Worm (Caenorhabditis elegans) whole organism, L4 larva: Measurements from ENCODE around the gene imb-2.

ENCODE experiments used
- D1046.2 ChIP-seq: fragments of 200-800 bp; sonication (Bioruptor generic); IDR thresholded peaks from 2 replicates; pipeline ENCODE4 v1.3.6; 2022; ENCODE audit warnings: missing genetic modification characterization, missing compliant biosample characterization
- F37D6.2 ChIP-seq: sonication (generic microtip); optimal IDR thresholded peaks from 2 replicates; lab custom pipeline; 2016; ENCODE audit warnings: mild to moderate bottlenecking, missing genetic modification characterization, missing compliant biosample characterization
- F49E8.2 ChIP-seq: sonication (generic microtip); optimal IDR thresholded peaks from 2 replicates; lab custom pipeline; 2016; ENCODE audit warnings: missing compliant biosample characterization, mild to moderate bottlenecking, missing genetic modification characterization, borderline replicate concordance
- R02D3.7 ChIP-seq: fragments of 150-350 bp; sonication (generic microtip); optimal IDR thresholded peaks from 3 replicates; lab custom pipeline; 2014; ENCODE audit warnings: missing biosample characterization, missing genetic modification characterization
- T20F7.1 ChIP-seq: fragments of 200-800 bp; sonication (Bioruptor generic); optimal IDR thresholded peaks from 2 replicates; lab custom pipeline; 2018; ENCODE audit warnings: mild to moderate bottlenecking, missing genetic modification characterization, missing compliant biosample characterization
- Y5F2A.4 ChIP-seq: fragments of 200-800 bp; sonication (Bioruptor generic); optimal IDR thresholded peaks from 2 replicates; lab custom pipeline; 2018; ENCODE audit warnings: mild to moderate bottlenecking, missing genetic modification characterization, missing compliant biosample characterization
- ZK546.5 ChIP-seq, 2 experiments: sonication (generic microtip); optimal IDR thresholded peaks; 2 replicates each; lab custom pipeline; 2017; ENCODE audit warnings: missing biosample characterization in 2 of 2, missing genetic modification characterization in 2 of 2
- arid-1 ChIP-seq: fragments of 200-800 bp; sonication (Bioruptor generic); conservative IDR thresholded peaks from 2 replicates; pipeline ENCODE4 v1.3.6; 2022; ENCODE audit warnings: missing genetic modification reagents, missing genetic modification characterization, missing compliant biosample characterization
- attf-4 ChIP-seq: sonication (generic microtip); optimal IDR thresholded peaks from 3 replicates; lab custom pipeline; 2017; ENCODE audit warnings: missing biosample characterization, missing genetic modification characterization
- ceh-20 ChIP-seq: fragments of 200-800 bp; sonication (Bioruptor generic); IDR thresholded peaks from 2 replicates; pipeline ENCODE4 v1.3.6; 2022; ENCODE audit warnings: missing genetic modification reagents, missing genetic modification characterization, missing compliant biosample characterization
- ceh-32 ChIP-seq: sonication (generic microtip); optimal IDR thresholded peaks from 2 replicates; lab custom pipeline; 2016; ENCODE audit warnings: mild to moderate bottlenecking, missing genetic modification characterization, missing compliant biosample characterization; ENCODE audit not compliant: poor library complexity
- ceh-44 ChIP-seq: fragments of 200-800 bp; sonication (Bioruptor generic); IDR thresholded peaks from 2 replicates; pipeline ENCODE4 v1.3.6; 2022; ENCODE audit warnings: missing genetic modification reagents, missing genetic modification characterization, missing compliant biosample characterization
- cey-2 ChIP-seq: sonication (generic microtip); optimal IDR thresholded peaks from 3 replicates; lab custom pipeline; 2017; ENCODE audit warnings: missing genetic modification characterization, mild to moderate bottlenecking, missing compliant biosample characterization, antibody characterized with exemption, borderline replicate concordance; ENCODE audit not compliant: insufficient read depth
- ctbp-1 ChIP-seq: fragments of 200-800 bp; sonication (Bioruptor generic); IDR thresholded peaks from 2 replicates; pipeline ENCODE4 v1.3.6; 2022; ENCODE audit warnings: missing genetic modification reagents, missing genetic modification characterization, missing compliant biosample characterization
- daf-16 ChIP-seq, 3 experiments: sonication (generic microtip); optimal IDR thresholded peaks; 2 replicates each; lab custom pipeline; 2016 to 2017; ENCODE audit warnings: missing genetic modification characterization in 3 of 3, missing genetic modification reagents in 3 of 3, mild to moderate bottlenecking in 2 of 3, missing compliant biosample characterization in 2 of 3, missing biosample characterization in 1 of 3, moderate library complexity in 1 of 3
- daf-8 ChIP-seq: fragments of 200-800 bp; sonication (Bioruptor generic); IDR thresholded peaks from 2 replicates; pipeline ENCODE4 v1.3.6; 2022; ENCODE audit warnings: missing genetic modification characterization, missing compliant biosample characterization
- dmd-6 ChIP-seq: fragments of 200-800 bp; sonication (Bioruptor generic); IDR thresholded peaks from 2 replicates; pipeline ENCODE4 v1.3.6; 2022; ENCODE audit warnings: missing genetic modification reagents, missing genetic modification characterization, missing compliant biosample characterization
- dmd-8 ChIP-seq: fragments of 200-800 bp; sonication (Bioruptor generic); IDR thresholded peaks from 2 replicates; pipeline ENCODE4 v1.3.6; 2022; ENCODE audit warnings: missing genetic modification characterization, missing compliant biosample characterization
- dpl-1 ChIP-seq: fragments of 150-350 bp; optimal IDR thresholded peaks from 2 replicates; lab custom pipeline; 2014; ENCODE audit warnings: missing biosample characterization, missing genetic modification reagents, missing genetic modification characterization
- duxl-1 ChIP-seq: sonication (generic microtip); optimal IDR thresholded peaks from 2 replicates; lab custom pipeline; 2016; ENCODE audit warnings: mild to moderate bottlenecking, missing genetic modification characterization, moderate library complexity, missing compliant biosample characterization; ENCODE audit not compliant: poor library complexity
- fkh-10 ChIP-seq: fragments of 150-350 bp; optimal IDR thresholded peaks from 2 replicates; lab custom pipeline; 2014; ENCODE audit warnings: missing biosample characterization, missing genetic modification reagents, missing genetic modification characterization
- hif-1 ChIP-seq, 2 experiments: sonication (generic microtip); optimal IDR thresholded peaks; 2 replicates each; lab custom pipeline; 2016 to 2017; ENCODE audit warnings: missing compliant biosample characterization in 2 of 2, missing genetic modification characterization in 2 of 2, missing genetic modification reagents in 2 of 2, missing genotype in 2 of 2, mild to moderate bottlenecking in 1 of 2
- hlh-11 ChIP-seq: fragments of 200-800 bp; sonication (Bioruptor generic); optimal IDR thresholded peaks from 2 replicates; lab custom pipeline; 2018; ENCODE audit warnings: mild to moderate bottlenecking, missing genetic modification characterization, missing compliant biosample characterization
- hlh-30 ChIP-seq: sonication (generic microtip); optimal IDR thresholded peaks from 2 replicates; lab custom pipeline; 2017; ENCODE audit warnings: antibody characterized with exemption, mild to moderate bottlenecking, missing genetic modification characterization, missing compliant biosample characterization; ENCODE audit not compliant: insufficient read depth
- hmg-1.1 ChIP-seq: fragments of 200-800 bp; sonication (Bioruptor generic); IDR thresholded peaks from 2 replicates; pipeline ENCODE4 v1.3.6; 2022; ENCODE audit warnings: missing genetic modification reagents, missing genetic modification characterization, missing compliant biosample characterization
- jun-1 ChIP-seq: fragments of 150-350 bp; optimal IDR thresholded peaks from 2 replicates; lab custom pipeline; 2014; ENCODE audit warnings: missing biosample characterization, missing genetic modification reagents, missing genetic modification characterization
- lim-7 ChIP-seq: fragments of 200-800 bp; sonication (Bioruptor generic); IDR thresholded peaks from 2 replicates; pipeline ENCODE4 v1.3.6; 2022; ENCODE audit warnings: missing genetic modification characterization, missing compliant biosample characterization
- lin-1 ChIP-seq: fragments of 200-800 bp; sonication (Bioruptor generic); IDR thresholded peaks from 2 replicates; pipeline ENCODE4 v1.3.6; 2022; ENCODE audit warnings: missing genetic modification reagents, missing genetic modification characterization, missing compliant biosample characterization
- lin-13 ChIP-seq: fragments of 150-350 bp; optimal IDR thresholded peaks from 2 replicates; lab custom pipeline; 2014; ENCODE audit warnings: missing biosample characterization, missing genetic modification reagents, missing genetic modification characterization
- lin-15B ChIP-seq: fragments of 150-350 bp; sonication (generic microtip); optimal IDR thresholded peaks from 3 replicates; lab custom pipeline; 2014; ENCODE audit warnings: missing biosample characterization, missing genetic modification characterization
- lin-29 ChIP-seq: fragments of 200-800 bp; sonication (Bioruptor generic); IDR thresholded peaks from 2 replicates; pipeline ENCODE4 v1.3.6; 2022; ENCODE audit warnings: missing genetic modification reagents, missing genetic modification characterization, missing compliant biosample characterization
- lin-39 ChIP-seq: fragments of 150-350 bp; optimal IDR thresholded peaks from 2 replicates; lab custom pipeline; 2014; ENCODE audit warnings: missing biosample characterization, missing genetic modification reagents, missing genetic modification characterization
- madf-5 ChIP-seq, 2 experiments: fragments of 200-800 bp; sonication (Bioruptor generic); IDR thresholded peaks; 2 replicates each; pipeline ENCODE4 v1.3.6; 2022; ENCODE audit warnings: missing compliant biosample characterization in 2 of 2, missing genetic modification characterization in 2 of 2
- madf-9 ChIP-seq: fragments of 200-800 bp; sonication (Bioruptor generic); conservative IDR thresholded peaks from 2 replicates; pipeline ENCODE4 v1.3.6; 2022; ENCODE audit warnings: missing genetic modification reagents, missing genetic modification characterization, missing compliant biosample characterization
- mxl-3 ChIP-seq: fragments of 200-800 bp; sonication (Bioruptor generic); optimal IDR thresholded peaks from 2 replicates; lab custom pipeline; 2018; ENCODE audit warnings: mild to moderate bottlenecking, missing genetic modification characterization, missing compliant biosample characterization
- nhr-11 ChIP-seq: fragments of 150-350 bp; optimal IDR thresholded peaks from 2 replicates; lab custom pipeline; 2014; ENCODE audit warnings: missing biosample characterization, missing genetic modification characterization
- nhr-25 ChIP-seq: sonication (generic microtip); optimal IDR thresholded peaks from 2 replicates; lab custom pipeline; 2017; ENCODE audit warnings: missing genetic modification characterization, mild to moderate bottlenecking, missing compliant biosample characterization, antibody characterized with exemption, moderate library complexity, borderline replicate concordance; ENCODE audit not compliant: insufficient read depth
- nhr-6 ChIP-seq: fragments of 150-350 bp; optimal IDR thresholded peaks from 2 replicates; lab custom pipeline; 2014; ENCODE audit warnings: missing biosample characterization, missing genetic modification characterization
- nhr-77 ChIP-seq: fragments of 150-350 bp; optimal IDR thresholded peaks from 2 replicates; lab custom pipeline; 2014; ENCODE audit warnings: missing biosample characterization, missing genetic modification characterization
- pha-4 ChIP-seq, 2 experiments: fragments of 150-350 bp in 1 of 2; fragments of 200-800 bp in 1 of 2; sonication (Bioruptor generic) in 1 of 2; IDR thresholded peaks in 1 of 2; optimal IDR thresholded peaks in 1 of 2; 2 replicates each; pipeline versions ENCODE4 v1.3.6 to Lab custom; 2014 to 2022; ENCODE audit warnings: missing genetic modification characterization in 2 of 2, missing genetic modification reagents in 2 of 2, missing biosample characterization in 1 of 2, missing compliant biosample characterization in 1 of 2
- rbr-2 ChIP-seq: sonication (generic microtip); optimal IDR thresholded peaks from 2 replicates; lab custom pipeline; 2016; ENCODE audit warnings: missing genotype, missing genetic modification characterization, missing compliant biosample characterization
- saeg-2 ChIP-seq: fragments of 200-800 bp; sonication (Bioruptor generic); IDR thresholded peaks from 2 replicates; pipeline ENCODE4 v1.3.6; 2022; ENCODE audit warnings: missing genetic modification reagents, missing genetic modification characterization, missing compliant biosample characterization
- sdz-12 ChIP-seq: fragments of 200-800 bp; sonication (Bioruptor generic); optimal IDR thresholded peaks from 2 replicates; lab custom pipeline; 2018; ENCODE audit warnings: mild to moderate bottlenecking, missing genetic modification characterization, missing compliant biosample characterization
- skn-1 ChIP-seq: fragments of 150-350 bp; optimal IDR thresholded peaks from 2 replicates; lab custom pipeline; 2014; ENCODE audit warnings: missing biosample characterization, missing genetic modification characterization
- snpc-4 ChIP-seq: fragments of 150-350 bp; optimal IDR thresholded peaks from 2 replicates; lab custom pipeline; 2014; ENCODE audit warnings: missing biosample characterization, missing genetic modification characterization
- unc-130 ChIP-seq: sonication (generic microtip); optimal IDR thresholded peaks from 2 replicates; lab custom pipeline; 2016; ENCODE audit warnings: missing genetic modification reagents, missing genetic modification characterization, missing compliant biosample characterization
- vab-7 ChIP-seq: fragments of 200-800 bp; sonication (Bioruptor generic); IDR thresholded peaks from 2 replicates; pipeline ENCODE4 v1.3.6; 2022; ENCODE audit warnings: missing genetic modification reagents, missing genetic modification characterization, missing compliant biosample characterization
- ztf-11 ChIP-seq: fragments of 150-350 bp; optimal IDR thresholded peaks from 2 replicates; lab custom pipeline; 2014; ENCODE audit warnings: missing biosample characterization, missing genetic modification characterization

The imb-2 gene

DNA sequence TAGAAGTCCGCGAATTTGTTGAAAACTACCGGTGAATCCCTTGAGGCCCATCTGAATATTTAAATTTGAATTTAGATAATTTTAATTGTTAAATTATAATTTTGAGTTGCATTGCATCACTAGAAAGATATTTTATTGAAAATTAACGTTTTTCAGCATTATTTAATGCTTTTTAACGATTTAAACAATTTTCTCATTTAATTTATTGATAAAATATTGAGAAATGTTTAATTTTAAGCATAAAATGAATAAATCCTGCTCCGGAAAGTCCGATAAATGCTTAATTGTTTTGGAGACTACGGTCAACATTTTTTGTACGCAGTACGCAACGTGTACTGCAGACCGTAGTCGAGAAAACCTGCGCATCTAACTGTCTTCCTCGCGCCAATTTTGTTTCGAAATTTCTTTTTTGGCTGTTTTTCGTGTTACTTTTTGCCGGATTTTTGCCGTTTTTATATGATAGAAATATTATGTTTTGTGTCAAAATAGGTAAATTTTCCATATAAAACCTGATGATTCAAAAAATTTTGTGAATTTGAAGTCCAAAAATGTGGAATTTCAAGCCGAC is 16.1 kb upstream of the imb-2 start, which contains the start of the genes Y54G11A.17, lin-7 and elof-1:
Gene Y54G11A.17, minus strand, starts transcription at position 51 of the 568 bp plus-strand sequence.
Gene lin-7, minus strand, starts transcription at position 51 of the 568 bp plus-strand sequence.
Gene elof-1, plus strand, starts transcription at position 383 of the 568 bp plus-strand sequence.
- peak; percentile 74 for TF ChIP-seq lin-13 (GFP tag; lab: Kevin White, UChicago)
- no peak for TF ChIP-seq dmd-8
- TF ChIP-seq R02D3.7 (tag; lab: Kevin White, UChicago) = no peak
- no peak for TF ChIP-seq lin-39 (tag; lab: Kevin White, UChicago)
- peak; percentile 44 for TF ChIP-seq F37D6.2
- TF ChIP-seq ceh-32 (tag; lab: Kevin White, UChicago) = no peak
- peak; percentile 58 for TF ChIP-seq mxl-3 (GFP tag; lab: Kevin White, UChicago)
- peak; percentile 46 to 95 for TF ChIP-seq ZK546.5 (tag; optimal IDR thresholded peaks at IDR 0.05; lab: Kevin White, UChicago)
- TF ChIP-seq nhr-6 (tag; lab: Kevin White, UChicago) = peak; percentile 83
- peak; percentile 89 for TF ChIP-seq dpl-1 (GFP tag; lab: Kevin White, UChicago)
- TF ChIP-seq ceh-20 (GFP tag; lab: Robert Waterston, UW) = peak; percentile 57; the same call in 1 of the 2 replicates
- peak; percentile 76 for TF ChIP-seq rbr-2 (tag; lab: Kevin White, UChicago)
- TF ChIP-seq ceh-44 (GFP tag; lab: Robert Waterston, UW) = no peak
- no peak; the same call in 1 of the 2 replicates for TF ChIP-seq madf-9 (GFP tag; lab: Robert Waterston, UW)
- TF ChIP-seq duxl-1 (tag; lab: Kevin White, UChicago) = peak; percentile 32
- TF ChIP-seq nhr-77 (tag; lab: Kevin White, UChicago) = peak; percentile 97
- TF ChIP-seq daf-8 (GFP tag; lab: Robert Waterston, UW) = no peak
- TF ChIP-seq lim-7 (GFP tag; lab: Robert Waterston, UW) = no peak
- TF ChIP-seq pha-4 (GFP tag; IDR thresholded peaks at IDR 0.05; lab: Robert Waterston, UW) = peak; percentile 31; the same call in 1 of the 2 replicates
- TF ChIP-seq pha-4 (tag; optimal IDR thresholded peaks at IDR 0.05; lab: Kevin White, UChicago) = peak; percentile 93
- TF ChIP-seq Y5F2A.4 (GFP tag; lab: Kevin White, UChicago) = no peak
- no peak for TF ChIP-seq daf-16 (GFP tag; optimal IDR thresholded peaks at IDR 0.05; lab: Kevin White, UChicago)
- TF ChIP-seq daf-16 (tag; optimal IDR thresholded peaks at IDR 0.05; lab: Kevin White, UChicago) = peak; percentile 81
- TF ChIP-seq F49E8.2 (tag; lab: Kevin White, UChicago) = no peak
- no peak for TF ChIP-seq snpc-4 (tag; lab: Kevin White, UChicago)
- TF ChIP-seq ztf-11 (tag; lab: Kevin White, UChicago) = no peak
- peak; percentile 92 for TF ChIP-seq hlh-30 (tag; lab: Kevin White, UChicago)
- no peak for TF ChIP-seq sdz-12
- TF ChIP-seq arid-1 (GFP tag; lab: Robert Waterston, UW) = peak; percentile 71
- no peak for TF ChIP-seq jun-1 (tag; lab: Kevin White, UChicago)
- peak; percentile 78 for TF ChIP-seq hmg-1.1 (GFP tag; lab: Robert Waterston, UW)
- peak; percentile 78 for TF ChIP-seq fkh-10 (GFP tag; lab: Kevin White, UChicago)
- 0 out of 2 replicates have a peak, but pooled peaks have one; percentile 9 for TF ChIP-seq lin-1 (GFP tag; lab: Robert Waterston, UW)
- TF ChIP-seq D1046.2 (GFP tag; lab: Robert Waterston, UW) = no peak
- TF ChIP-seq dmd-6 (GFP tag; lab: Robert Waterston, UW) = peak; percentile 56; the same call in 1 of the 2 replicates
- TF ChIP-seq hlh-11 (tag; lab: Kevin White, UChicago) = peak; percentile 71
- TF ChIP-seq skn-1 (tag; lab: Kevin White, UChicago) = no peak
- TF ChIP-seq lin-15B (tag; lab: Kevin White, UChicago) = no peak
- TF ChIP-seq unc-130 = peak; percentile 73
- TF ChIP-seq vab-7 (GFP tag; lab: Robert Waterston, UW) = peak; percentile 60; the same call in 1 of the 2 replicates
- TF ChIP-seq saeg-2 (GFP tag; lab: Robert Waterston, UW) = no peak
- peak; percentile 65 for TF ChIP-seq nhr-25 (tag; lab: Kevin White, UChicago)
- peak; percentile 88 for TF ChIP-seq nhr-11 (tag; lab: Kevin White, UChicago)
- no peak for TF ChIP-seq T20F7.1 (GFP tag; lab: Kevin White, UChicago)
- peak in 1 of 2 experiments; percentile 85 for TF ChIP-seq hif-1 (tag; optimal IDR thresholded peaks at IDR 0.05; lab: Kevin White, UChicago)
- no peak for TF ChIP-seq lin-29 (GFP tag; lab: Robert Waterston, UW)
- no peak for TF ChIP-seq madf-5 (GFP tag; IDR thresholded peaks at IDR 0.05; lab: Robert Waterston, UW)
- no peak for TF ChIP-seq cey-2
- no peak for TF ChIP-seq attf-4 (tag; lab: Kevin White, UChicago)
- TF ChIP-seq ctbp-1 (GFP tag; lab: Robert Waterston, UW) = 0 out of 2 replicates have a peak, but pooled peaks have one; percentile 13
